Worm (Caenorhabditis elegans): ENCODE data around the gene frpr-5.

frpr-5 gene

ce11 chrV:13536058-13536579 lies at the start of gene frpr-5:
Gene frpr-5, minus strand, starts transcription at chrV:13536108.
- TF ChIP-seq crh-2 (tag; optimal IDR thresholded peaks at IDR 0.05) = no peak
- no peak for TF ChIP-seq dmd-4 (tag; optimal IDR thresholded peaks at IDR 0.05)
- no peak for TF ChIP-seq nhr-129 (tag; optimal IDR thresholded peaks at IDR 0.05)
- TF ChIP-seq alr-1 (tag; optimal IDR thresholded peaks at IDR 0.05) = no peak
- no peak for TF ChIP-seq ZK546.5 (tag; optimal IDR thresholded peaks at IDR 0.05)
- TF ChIP-seq snpc-4 (tag; optimal IDR thresholded peaks at IDR 0.05) = no peak
- TF ChIP-seq nhr-23 (tag; optimal IDR thresholded peaks at IDR 0.05) = no peak

- TF ChIP-seq ztf-1 (GFP tag; conservative IDR thresholded peaks at IDR 0.05) (no peak), elt-1 (tag; optimal IDR thresholded peaks at IDR 0.05) (no peak), C34F6.9 (tag; optimal IDR thresholded peaks at IDR 0.05) (no peak), lin-13 (GFP tag; optimal IDR thresholded peaks at IDR 0.05) (no peak), ztf-4 (tag; optimal IDR thresholded peaks at IDR 0.05) (no peak), nhr-12 (tag; optimal IDR thresholded peaks at IDR 0.05) (no peak), gmeb-1 (tag; optimal IDR thresholded peaks at IDR 0.05) (no peak), unc-62 (GFP tag; optimal IDR thresholded peaks at IDR 0.05) (no peak), mdl-1 (tag; optimal IDR thresholded peaks at IDR 0.05) (no peak), egl-27 (tag; optimal IDR thresholded peaks at IDR 0.05) (no peak), ama-1 (optimal IDR thresholded peaks at IDR 0.05) (no peak), lin-11 (tag; optimal IDR thresholded peaks at IDR 0.05) (no peak), elt-3 (tag; optimal IDR thresholded peaks at IDR 0.05) (no peak), sma-3 (GFP tag; optimal IDR thresholded peaks at IDR 0.05) (no peak), ZK546.5 (tag; optimal IDR thresholded peaks at IDR 0.05) (no peak)
Measured at ce11 chrV:13584484-13584883, 48.6 kb upstream of the frpr-5 start, which contains the start of gene F53F4.1. Gene F53F4.1, plus strand, starts transcription at chrV:13584784.

- peak; percentile 74 for TF ChIP-seq fos-1 (tag; optimal IDR thresholded peaks at IDR 0.05)
- no peak for TF ChIP-seq nhr-11 (tag; optimal IDR thresholded peaks at IDR 0.05)
- peak; percentile 15 for TF ChIP-seq F13H6.1 (tag; optimal IDR thresholded peaks at IDR 0.05)
- TF ChIP-seq mab-5 (tag; optimal IDR thresholded peaks at IDR 0.05) = no peak
- TF ChIP-seq blmp-1 (tag; optimal IDR thresholded peaks at IDR 0.05; ENCODE audit: insufficient read depth) = no peak
- TF ChIP-seq nhr-12 (tag; optimal IDR thresholded peaks at IDR 0.05) = no peak
Measured at ce11 chrV:13580696-13581095, 44.8 kb upstream of the frpr-5 start, which contains the start of gene C50B8.5. Gene C50B8.5, plus strand, starts transcription at chrV:13580968.

ce11 chrV:13578637-13579036 lies 42.7 kb upstream of the frpr-5 start, which contains the start of gene C50B8.6:
Gene C50B8.6, plus strand, starts transcription at chrV:13578972.
- TF ChIP-seq alr-1 (tag; optimal IDR thresholded peaks at IDR 0.05) (no peak), fos-1 (tag; optimal IDR thresholded peaks at IDR 0.05) (peak; percentile 60)

DNA sequence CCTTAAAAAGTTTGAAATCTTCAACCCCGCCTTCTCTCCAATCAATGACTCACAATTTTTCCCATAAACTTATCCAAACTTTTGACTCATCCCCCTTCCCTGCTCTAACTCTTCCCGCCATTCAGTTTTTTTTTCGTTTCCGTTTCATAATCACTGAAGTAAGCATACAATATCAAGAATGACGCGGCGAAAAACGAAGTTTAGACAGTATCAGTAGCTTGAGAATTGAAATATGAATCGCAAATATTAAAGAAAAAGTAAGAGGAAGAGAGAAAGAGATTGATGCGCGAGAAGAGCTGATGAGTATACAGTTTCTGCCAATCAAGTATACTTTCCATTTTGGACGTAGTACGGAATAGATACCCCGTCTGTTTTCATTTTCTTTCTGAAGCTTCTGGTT lies 41.6 kb upstream of the frpr-5 start:
- TF ChIP-seq nhr-77 (tag; optimal IDR thresholded peaks at IDR 0.05) = no peak
- peak; percentile 88 for TF ChIP-seq fos-1 (tag; optimal IDR thresholded peaks at IDR 0.05)

- no peak for TF ChIP-seq R02D3.7 (tag; optimal IDR thresholded peaks at IDR 0.05)
- TF ChIP-seq nhr-129 (tag; optimal IDR thresholded peaks at IDR 0.05) = no peak
- no peak for TF ChIP-seq unc-62 (GFP tag; optimal IDR thresholded peaks at IDR 0.05)
- TF ChIP-seq sma-9 (GFP tag; optimal IDR thresholded peaks at IDR 0.05) = peak; percentile 28
- no peak for TF ChIP-seq sma-9 (tag; optimal IDR thresholded peaks at IDR 0.05)
- TF ChIP-seq fos-1 (tag; optimal IDR thresholded peaks at IDR 0.05) = peak; percentile 93
- no peak for TF ChIP-seq nhr-77 (tag; optimal IDR thresholded peaks at IDR 0.05)
- no peak for TF ChIP-seq unc-39 (tag; optimal IDR thresholded peaks at IDR 0.05)
- TF ChIP-seq ceh-82 (tag; optimal IDR thresholded peaks at IDR 0.05) = no peak
- no peak for TF ChIP-seq sma-3 (GFP tag; optimal IDR thresholded peaks at IDR 0.05)
- TF ChIP-seq blmp-1 (tag; optimal IDR thresholded peaks at IDR 0.05; ENCODE audit: insufficient read depth) = no peak
- peak; percentile 7 for TF ChIP-seq gmeb-1 (tag; optimal IDR thresholded peaks at IDR 0.05)
Measured at ce11 chrV:13576828-13577227, 40.9 kb upstream of the frpr-5 start.
